Fruit fly (Drosophila melanogaster): ENCODE measurements around the gene CG7031.

dm6 chr3R:22781412-22781811 is 22.7 kb upstream of the CG7031 start:
- TF ChIP-seq bab1 (GFP tag; optimal IDR thresholded peaks at IDR 0.05): peak; percentile 66
- no peak for TF ChIP-seq Crg-1 (GFP tag; optimal IDR thresholded peaks at IDR 0.05)
- no peak for TF ChIP-seq kay (GFP tag; ENCODE audit: borderline replicate concordance)
- TF ChIP-seq CG7045 (GFP tag; optimal IDR thresholded peaks at IDR 0.05): peak; percentile 69
- TF ChIP-seq CG7101 (tag; optimal IDR thresholded peaks at IDR 0.05): peak; percentile 57
- TF ChIP-seq Clk (GFP tag; optimal IDR thresholded peaks at IDR 0.05): peak; percentile 85
- TF ChIP-seq CG11617 (GFP tag; optimal IDR thresholded peaks at IDR 0.05): peak; percentile 65
- peak; percentile 2 for TF ChIP-seq CG1620 (GFP tag; optimal IDR thresholded peaks at IDR 0.05)
- peak; percentile 79 for TF ChIP-seq CG33017 (tag; optimal IDR thresholded peaks at IDR 0.05)
- peak; percentile 29 for TF ChIP-seq CG5204 (GFP tag; optimal IDR thresholded peaks at IDR 0.05)
- peak; percentile 61 for TF ChIP-seq Mnt (GFP tag; optimal IDR thresholded peaks at IDR 0.05)
- peak; percentile 53 for TF ChIP-seq ovo (GFP tag; optimal IDR thresholded peaks at IDR 0.05)
- no peak for TF ChIP-seq cnc (optimal IDR thresholded peaks at IDR 0.05)

Data from whole organism, adult.